Fruit fly (Drosophila melanogaster) whole organism, embryonic: ENCODE results near the gene CG2104.

Experiments used
- CG10979 ChIP-seq: fragments of 200-800 bp; sonication (Bioruptor generic); optimal IDR thresholded peaks from 2 replicates; lab custom pipeline; 2018; ENCODE audit warnings: missing biosample characterization, mild to moderate bottlenecking, missing genetic modification characterization, moderate library complexity
- CG12299 ChIP-seq: fragments of 200-800 bp; sonication (Bioruptor generic); optimal IDR thresholded peaks from 2 replicates; lab custom pipeline; 2018; ENCODE audit warnings: missing biosample characterization, mild to moderate bottlenecking, missing genetic modification characterization
- CG12391 ChIP-seq: fragments of 200-800 bp; sonication (Bioruptor generic); optimal IDR thresholded peaks from 3 replicates; lab custom pipeline; 2018; ENCODE audit warnings: missing biosample characterization, mild to moderate bottlenecking, missing genetic modification characterization, moderate library complexity
- CG14710 ChIP-seq: fragments of 200-800 bp; sonication (Bioruptor generic); optimal IDR thresholded peaks from 3 replicates; lab custom pipeline; 2019; ENCODE audit warnings: missing biosample characterization, mild to moderate bottlenecking, missing genetic modification characterization, moderate library complexity
- CG15479 ChIP-seq: fragments of 200-800 bp; sonication (Bioruptor generic); optimal IDR thresholded peaks from 3 replicates; lab custom pipeline; 2019; ENCODE audit warnings: missing biosample characterization, mild to moderate bottlenecking, missing genetic modification characterization, moderate library complexity
- CG15696 ChIP-seq: fragments of 200-800 bp; sonication (Bioruptor generic); optimal IDR thresholded peaks from 2 replicates; lab custom pipeline; 2019; ENCODE audit warnings: missing biosample characterization, mild to moderate bottlenecking, missing genetic modification characterization, moderate library complexity
- CG16815 ChIP-seq: fragments of 200-800 bp; sonication (Bioruptor generic); optimal IDR thresholded peaks from 3 replicates; lab custom pipeline; 2017; ENCODE audit warnings: missing biosample characterization, mild to moderate bottlenecking, missing genetic modification characterization
- CG17328 ChIP-seq: fragments of 200-800 bp; sonication (Bioruptor generic); IDR thresholded peaks from 2 replicates; pipeline ENCODE4 v1.3.6; 2022; ENCODE audit warnings: missing biosample characterization, missing genetic modification characterization
- CG17568 ChIP-seq: fragments of 200-800 bp; sonication (Bioruptor generic); optimal IDR thresholded peaks from 2 replicates; lab custom pipeline; 2018; ENCODE audit warnings: missing biosample characterization, mild to moderate bottlenecking, missing genetic modification characterization, moderate library complexity
- CG17829 ChIP-seq: fragments of 200-800 bp; optimal IDR thresholded peaks from 2 replicates; lab custom pipeline; 2019; ENCODE audit warnings: missing biosample characterization, mild to moderate bottlenecking, missing genetic modification characterization, moderate library complexity
- CG31441 ChIP-seq: fragments of 200-800 bp; sonication (Bioruptor generic); IDR thresholded peaks from 2 replicates; pipeline ENCODE4 v1.3.6; 2022; ENCODE audit warnings: missing biosample characterization, missing genetic modification characterization
- CG4328 ChIP-seq: fragments of 200-800 bp; sonication (Bioruptor generic); optimal IDR thresholded peaks from 3 replicates; lab custom pipeline; 2017; ENCODE audit warnings: missing biosample characterization, missing genetic modification reagents, missing genetic modification characterization
- CG7786 ChIP-seq: fragments of 200-800 bp; sonication (Bioruptor generic); optimal IDR thresholded peaks from 2 replicates; lab custom pipeline; 2016; ENCODE audit warnings: missing biosample characterization, missing genetic modification characterization
- CG8281 ChIP-seq: fragments of 200-800 bp; sonication (Bioruptor generic); optimal IDR thresholded peaks from 2 replicates; lab custom pipeline; 2018; ENCODE audit warnings: missing biosample characterization, mild to moderate bottlenecking, missing genetic modification characterization, moderate library complexity
- CG8765 ChIP-seq: fragments of 200-800 bp; sonication (Bioruptor generic); IDR thresholded peaks from 2 replicates; pipeline ENCODE4 v1.3.6; 2022; ENCODE audit warnings: missing biosample characterization, missing genetic modification characterization
- CG8924 ChIP-seq: fragments of 200-800 bp; optimal IDR thresholded peaks from 3 replicates; lab custom pipeline; 2019; ENCODE audit warnings: missing biosample characterization, mild to moderate bottlenecking, missing genetic modification characterization, moderate library complexity
- Dp ChIP-seq: fragments of 200-800 bp; sonication (Bioruptor generic); optimal IDR thresholded peaks from 2 replicates; lab custom pipeline; 2018; ENCODE audit warnings: missing biosample characterization, mild to moderate bottlenecking, missing genetic modification characterization, moderate library complexity
- Drgx ChIP-seq: fragments of 200-800 bp; sonication (Bioruptor generic); IDR thresholded peaks from 2 replicates; pipeline ENCODE4 v1.3.6; 2022; ENCODE audit warnings: missing biosample characterization, missing genetic modification characterization
- Fer1 ChIP-seq: fragments of 200-800 bp; sonication (Bioruptor generic); optimal IDR thresholded peaks from 2 replicates; lab custom pipeline; 2017; ENCODE audit warnings: missing biosample characterization, mild to moderate bottlenecking, missing genetic modification characterization
- HHEX ChIP-seq: fragments of 200-800 bp; sonication (Bioruptor generic); optimal IDR thresholded peaks from 3 replicates; lab custom pipeline; 2017; ENCODE audit warnings: missing biosample characterization, mild to moderate bottlenecking, missing genetic modification characterization, missing genetic modification reagents
- HLHmδ ChIP-seq: fragments of 200-800 bp; sonication (Bioruptor generic); optimal IDR thresholded peaks from 2 replicates; lab custom pipeline; 2018; ENCODE audit warnings: missing biosample characterization, mild to moderate bottlenecking, missing genetic modification characterization, moderate library complexity
- Hand ChIP-seq: fragments of 200-800 bp; sonication (Bioruptor generic); optimal IDR thresholded peaks from 2 replicates; lab custom pipeline; 2017; ENCODE audit warnings: mild to moderate bottlenecking, missing biosample characterization, missing genetic modification reagents, missing genetic modification characterization
- HmgD ChIP-seq: fragments of 200-800 bp; sonication (Bioruptor generic); optimal IDR thresholded peaks from 3 replicates; lab custom pipeline; 2016; ENCODE audit warnings: missing biosample characterization, missing genetic modification characterization
- Hr3 ChIP-seq: fragments of 200-800 bp; sonication (Bioruptor generic); optimal IDR thresholded peaks from 3 replicates; lab custom pipeline; 2016; ENCODE audit warnings: missing biosample characterization, missing genetic modification characterization
- Med ChIP-seq: fragments of 200-800 bp; sonication (Bioruptor generic); peaks from one replicate; lab custom pipeline; 2016; ENCODE audit warnings: missing biosample characterization, missing genetic modification characterization, mild to moderate bottlenecking, inconsistent platforms, moderate library complexity
- Nf-YA ChIP-seq: fragments of 200-800 bp; sonication (Bioruptor generic); IDR thresholded peaks from 2 replicates; pipeline ENCODE4 v1.3.6; 2022; ENCODE audit warnings: missing biosample characterization, missing genetic modification characterization
- Ptx1 ChIP-seq: fragments of 200-800 bp; sonication (Bioruptor generic); IDR thresholded peaks from 2 replicates; pipeline ENCODE4 v1.3.6; 2022; ENCODE audit warnings: missing biosample characterization, missing genetic modification characterization
- Sox102F ChIP-seq: fragments of 200-800 bp; sonication (Bioruptor generic); optimal IDR thresholded peaks from 2 replicates; lab custom pipeline; 2018; ENCODE audit warnings: missing biosample characterization, mild to moderate bottlenecking, missing genetic modification characterization, moderate library complexity
- Ssrp ChIP-seq: fragments of 200-800 bp; sonication (Bioruptor generic); optimal IDR thresholded peaks from 2 replicates; lab custom pipeline; 2018; ENCODE audit warnings: missing biosample characterization, mild to moderate bottlenecking, missing genetic modification characterization, moderate library complexity
- ase ChIP-seq: fragments of 200-800 bp; sonication (Bioruptor generic); IDR thresholded peaks from 3 replicates; pipeline ENCODE4 v1.3.6; 2022; ENCODE audit warnings: missing biosample characterization, missing genetic modification characterization
- bcd ChIP-seq: fragments of 200-800 bp; sonication (Bioruptor generic); optimal IDR thresholded peaks from 2 replicates; lab custom pipeline; 2017; ENCODE audit warnings: missing biosample characterization, mild to moderate bottlenecking, missing genetic modification characterization
- bsh ChIP-seq, 2 experiments: fragments of 200-800 bp; sonication (Bioruptor generic); optimal IDR thresholded peaks; 2 replicates each; lab custom pipeline; 2017 to 2018; ENCODE audit warnings: mild to moderate bottlenecking in 2 of 2, missing biosample characterization in 2 of 2, missing genetic modification characterization in 2 of 2, moderate library complexity in 1 of 2
- chn ChIP-seq: fragments of 200-800 bp; sonication (Bioruptor generic); optimal IDR thresholded peaks from 2 replicates; lab custom pipeline; 2016; ENCODE audit warnings: missing biosample characterization, missing genetic modification characterization
- crol ChIP-seq: fragments of 200-800 bp; sonication (Bioruptor generic); IDR thresholded peaks from 2 replicates; pipeline ENCODE4 v1.3.6; 2022; ENCODE audit warnings: missing biosample characterization, missing genetic modification characterization
- da ChIP-seq: fragments of 200-800 bp; sonication (Bioruptor generic); optimal IDR thresholded peaks from 2 replicates; lab custom pipeline; 2016; ENCODE audit warnings: missing biosample characterization, missing genetic modification characterization
- en ChIP-seq: fragments of 200-800 bp; sonication (Bioruptor generic); optimal IDR thresholded peaks from 2 replicates; lab custom pipeline; 2016; ENCODE audit warnings: missing biosample characterization, missing genetic modification characterization
- grau ChIP-seq: fragments of 200-800 bp; optimal IDR thresholded peaks from 3 replicates; lab custom pipeline; 2019; ENCODE audit warnings: missing biosample characterization, mild to moderate bottlenecking, missing genetic modification characterization, moderate library complexity
- jigr1 ChIP-seq: fragments of 200-800 bp; sonication (Bioruptor generic); IDR thresholded peaks from 3 replicates; pipeline ENCODE4 v1.3.6; 2022; ENCODE audit warnings: missing biosample characterization, missing genetic modification characterization
- nerfin-1 ChIP-seq: fragments of 200-800 bp; sonication (Bioruptor generic); optimal IDR thresholded peaks from 3 replicates; lab custom pipeline; 2019; ENCODE audit warnings: missing biosample characterization, mild to moderate bottlenecking, missing genetic modification characterization, moderate library complexity
- nmo ChIP-seq: fragments of 200-800 bp; sonication (Bioruptor generic); optimal IDR thresholded peaks from 2 replicates; lab custom pipeline; 2018; ENCODE audit warnings: missing biosample characterization, mild to moderate bottlenecking, missing genetic modification characterization, moderate library complexity
- phol ChIP-seq: fragments of 200-800 bp; sonication (Bioruptor generic); optimal IDR thresholded peaks from 3 replicates; lab custom pipeline; 2018; ENCODE audit warnings: missing biosample characterization, mild to moderate bottlenecking, missing genetic modification characterization, moderate library complexity
- rib ChIP-seq: fragments of 200-800 bp; sonication (Bioruptor generic); IDR thresholded peaks from 2 replicates; pipeline ENCODE4 v1.3.6; 2022; ENCODE audit warnings: missing biosample characterization, missing genetic modification characterization
- row ChIP-seq: fragments of 200-800 bp; sonication (Bioruptor generic); IDR thresholded peaks from 3 replicates; pipeline ENCODE4 v1.3.6; 2022; ENCODE audit warnings: missing biosample characterization, missing genetic modification characterization
- sens ChIP-seq: fragments of 200-800 bp; sonication (Bioruptor generic); peaks from one replicate; lab custom pipeline; 2016; ENCODE audit warnings: missing biosample characterization, missing genetic modification characterization
- tgo ChIP-seq: fragments of 200-800 bp; sonication (Bioruptor generic); IDR thresholded peaks from 3 replicates; pipeline ENCODE4 v1.3.6; 2022; ENCODE audit warnings: missing biosample characterization, missing genetic modification characterization
- unpg ChIP-seq: fragments of 200-800 bp; sonication (Bioruptor generic); optimal IDR thresholded peaks from 3 replicates; lab custom pipeline; 2018; ENCODE audit warnings: missing biosample characterization, mild to moderate bottlenecking, missing genetic modification characterization, moderate library complexity
- zf30C ChIP-seq: fragments of 200-800 bp; sonication (Bioruptor generic); optimal IDR thresholded peaks from 3 replicates; lab custom pipeline; 2018; ENCODE audit warnings: missing biosample characterization, mild to moderate bottlenecking, missing genetic modification characterization

Gene CG2104

DNA sequence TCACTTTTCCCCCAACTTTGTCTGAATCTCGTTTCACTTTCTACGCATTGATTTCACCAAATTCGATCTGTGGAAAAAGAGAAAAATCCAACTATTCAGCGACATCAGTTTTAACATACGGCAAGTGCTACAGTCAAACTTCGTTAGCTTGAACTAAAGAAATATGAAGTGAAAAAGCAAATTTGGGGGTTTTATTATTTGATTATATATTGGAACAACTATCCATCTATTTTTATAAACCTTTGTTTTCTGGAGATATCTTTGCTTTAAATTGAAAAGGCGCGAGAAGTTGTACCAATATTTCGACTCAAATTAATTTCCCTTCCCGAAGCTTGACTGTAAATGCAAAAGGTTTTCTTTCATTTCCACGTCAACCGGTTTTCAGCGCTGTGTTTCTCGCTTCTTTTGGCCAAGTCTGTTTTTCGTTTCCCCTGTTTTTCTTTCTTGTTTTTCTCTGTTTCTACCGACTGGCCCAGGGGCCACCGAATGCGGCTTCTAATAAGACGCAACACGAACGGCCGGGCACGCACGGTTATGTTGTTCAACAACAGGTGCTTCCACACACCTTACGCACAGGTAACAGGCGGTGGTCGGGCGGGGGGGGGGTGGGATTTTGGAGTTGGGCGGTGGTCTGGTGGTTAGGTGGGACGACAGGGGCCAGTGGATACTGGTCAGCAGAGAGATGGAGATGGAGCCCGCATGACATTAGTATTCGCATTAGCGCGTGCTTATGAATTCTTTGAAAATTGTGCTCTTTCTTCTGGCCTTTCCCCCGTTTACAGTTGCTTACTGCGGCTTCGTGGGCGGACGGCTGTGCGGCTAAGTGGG lies 10.0 kb downstream of the CG2104 start (continued):
- TF ChIP-seq bcd (GFP tag; lab: Kevin White, UChicago) = peak; percentile 23
- TF ChIP-seq HLHmδ (GFP tag; lab: Kevin White, UChicago) = peak; percentile 7
- peak; percentile 98 for TF ChIP-seq grau (tag; lab: Kevin White, UChicago)
- TF ChIP-seq chn (GFP tag; lab: Kevin White, UChicago) = peak; percentile 33
- TF ChIP-seq nerfin-1 (tag; lab: Kevin White, UChicago) = peak; percentile 49
- peak; percentile 43 for TF ChIP-seq HHEX (GFP tag; lab: Kevin White, UChicago)
- TF ChIP-seq CG17328 (GFP tag; lab: Robert Waterston, UW) = peak; percentile 64; the same call in 1 of the 2 replicates
- peak; percentile 50 for TF ChIP-seq Ptx1 (GFP tag; lab: Robert Waterston, UW)
- no peak for TF ChIP-seq Hand
- TF ChIP-seq CG14710 = peak; percentile 71
- no peak for TF ChIP-seq CG8281 (tag; lab: Kevin White, UChicago)
- TF ChIP-seq crol (GFP tag; lab: Robert Waterston, UW) = peak; percentile 92
- TF ChIP-seq HmgD (GFP tag; lab: Kevin White, UChicago) = no peak
- TF ChIP-seq row (GFP tag; lab: Robert Waterston, UW) = peak; percentile 79
- TF ChIP-seq CG10979 (tag; lab: Kevin White, UChicago) = peak; percentile 82
- no peak for TF ChIP-seq Nf-YA (GFP tag; lab: Robert Waterston, UW)
- no peak for TF ChIP-seq CG15479 (GFP tag; lab: Kevin White, UChicago)
- TF ChIP-seq CG17829 (tag; lab: Kevin White, UChicago) = peak; percentile 76
- TF ChIP-seq Sox102F (GFP tag; lab: Kevin White, UChicago) = peak; percentile 81
- TF ChIP-seq ase (GFP tag; lab: Robert Waterston, UW) = 0 out of 3 replicates have a peak, but pooled peaks have one; percentile 11
- TF ChIP-seq tgo (GFP tag; lab: Robert Waterston, UW) = peak; percentile 36; the same call in 2 of the 3 replicates
- TF ChIP-seq Fer1 (GFP tag; lab: Kevin White, UChicago) = peak; percentile 54
- peak; percentile 1 for TF ChIP-seq en (GFP tag; lab: Kevin White, UChicago)
- peak; percentile 84 for TF ChIP-seq Drgx (GFP tag; lab: Robert Waterston, UW)
- TF ChIP-seq CG12299 (tag; lab: Kevin White, UChicago) = peak; percentile 35
- TF ChIP-seq jigr1 (GFP tag; lab: Robert Waterston, UW) = no peak
- peak; percentile 80 for TF ChIP-seq unpg (GFP tag; lab: Kevin White, UChicago)
- TF ChIP-seq CG17568 = no peak
- TF ChIP-seq CG31441 (GFP tag; lab: Robert Waterston, UW) = peak; percentile 83
- TF ChIP-seq CG16815 (GFP tag; lab: Kevin White, UChicago) = peak; percentile 34
- TF ChIP-seq CG8924 (tag; lab: Kevin White, UChicago) = peak; percentile 60
- TF ChIP-seq Hr3 (GFP tag; lab: Kevin White, UChicago) = peak; percentile 32
- TF ChIP-seq, all 482 proteins: peak for 189

DNA sequence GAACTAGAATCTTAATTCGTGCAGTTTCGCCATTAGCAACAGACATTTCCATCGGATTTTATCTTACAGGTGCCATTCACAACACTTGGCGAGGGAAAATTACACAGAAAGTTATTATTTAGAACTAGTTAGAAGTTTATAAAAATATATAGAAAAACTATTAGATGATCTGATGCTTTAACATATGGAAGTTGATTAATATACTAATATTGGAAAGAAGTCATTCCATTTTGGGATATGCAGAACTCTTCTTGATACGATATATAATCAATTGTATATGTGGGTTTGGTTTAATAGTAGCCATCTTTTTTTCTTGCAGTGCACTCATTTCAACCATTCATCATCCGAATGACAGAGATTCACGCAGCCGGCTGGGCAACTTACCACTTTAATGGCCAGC lies 10.8 kb downstream of the CG2104 start:
- TF ChIP-seq CG15696 (tag; lab: Kevin White, UChicago) (peak; percentile 4), rib (GFP tag; lab: Robert Waterston, UW) (no peak), CG4328 (GFP tag; lab: Kevin White, UChicago) (no peak), CG8765 (GFP tag; lab: Robert Waterston, UW) (no peak), bsh (GFP tag; optimal IDR thresholded peaks at IDR 0.05; lab: Kevin White, UChicago) (peak in 1 of 2 experiments; percentile 28), row (GFP tag; lab: Robert Waterston, UW) (peak; percentile 18; the same call in 1 of the 3 replicates), nmo (GFP tag; lab: Kevin White, UChicago) (peak; percentile 13), phol (tag; lab: Kevin White, UChicago) (peak; percentile 38), Dp (GFP tag; lab: Kevin White, UChicago) (no peak), Med (GFP tag; lab: Kevin White, UChicago) (peak; percentile 8), unpg (GFP tag; lab: Kevin White, UChicago) (peak; percentile 29), Ssrp (tag; lab: Kevin White, UChicago) (peak; percentile 5), CG14710 (peak; percentile 1), da (GFP tag; lab: Kevin White, UChicago) (no peak), sens (peak; percentile 64), zf30C (GFP tag; lab: Kevin White, UChicago) (peak; percentile 44), CG7786 (GFP tag; lab: Kevin White, UChicago) (no peak), Drgx (GFP tag; lab: Robert Waterston, UW) (peak; percentile 14; the same call in 1 of the 2 replicates), CG10979 (tag; lab: Kevin White, UChicago) (peak; percentile 35), CG12391 (tag; lab: Kevin White, UChicago) (peak; percentile 14)
